Fruit fly (Drosophila melanogaster) whole organism, pupa: ENCODE measurements around the gene CG17477.

Experiments used
- CG10348 ChIP-seq: fragments of 200-800 bp; sonication (Bioruptor generic); IDR thresholded peaks from 2 replicates; pipeline ENCODE4 v1.3.6; 2022; ENCODE audit warnings: missing biosample characterization, missing genetic modification characterization
- CG17806 ChIP-seq: fragments of 200-800 bp; sonication (Bioruptor generic); optimal IDR thresholded peaks from 2 replicates; lab custom pipeline; 2018; ENCODE audit warnings: missing biosample characterization, mild to moderate bottlenecking, missing genetic modification characterization, moderate library complexity
- CG34367 ChIP-seq: fragments of 200-800 bp; sonication (Bioruptor generic); optimal IDR thresholded peaks from 2 replicates; lab custom pipeline; 2018; ENCODE audit warnings: missing biosample characterization, mild to moderate bottlenecking, missing genetic modification characterization
- D1 ChIP-seq: fragments of 200-800 bp; sonication (Bioruptor generic); optimal IDR thresholded peaks from 2 replicates; lab custom pipeline; 2018; ENCODE audit warnings: missing biosample characterization, mild to moderate bottlenecking, missing genetic modification characterization, moderate library complexity
- EcR ChIP-seq: fragments of 200-800 bp; sonication (Bioruptor generic); optimal IDR thresholded peaks from 3 replicates; lab custom pipeline; 2019; ENCODE audit warnings: missing biosample characterization, missing genetic modification characterization, mild to moderate bottlenecking, moderate library complexity, missing genetic modification reagents
- Ets98B ChIP-seq: fragments of 200-800 bp; sonication (Bioruptor generic); IDR thresholded peaks from 2 replicates; pipeline ENCODE4 v1.3.6; 2022; ENCODE audit warnings: missing biosample characterization, missing genetic modification characterization
- rn ChIP-seq: fragments of 200-800 bp; sonication (Bioruptor generic); IDR thresholded peaks from 2 replicates; pipeline ENCODE4 v1.3.6; 2022; ENCODE audit warnings: missing biosample characterization, missing genetic modification characterization

DNA sequence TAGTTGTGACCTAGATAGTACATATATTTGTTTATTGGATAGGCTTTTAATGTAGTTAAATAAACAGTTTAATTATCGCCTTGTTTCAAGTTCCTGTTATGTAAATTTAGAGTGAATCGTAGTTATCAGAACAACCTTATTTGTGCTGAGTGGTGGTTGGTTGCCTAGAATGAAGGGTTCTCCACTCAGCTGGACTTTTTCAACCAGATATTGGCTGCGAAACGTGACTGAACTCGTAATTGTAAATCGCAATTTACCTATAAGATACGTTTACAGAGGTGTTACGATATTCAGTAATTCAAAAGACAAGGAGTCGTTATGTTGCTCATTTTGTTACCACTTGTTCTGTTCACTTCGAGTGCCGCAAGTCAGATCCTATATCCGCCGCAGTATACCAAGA lies 10.9 kb upstream of the CG17477 start, which contains the start of gene CG5255:
- TF ChIP-seq CG10348 (no peak), CG17806 (tag; lab: Kevin White, UChicago) (no peak), Ets98B (GFP tag; lab: Robert Waterston, UW) (no peak), EcR (GFP tag; lab: Kevin White, UChicago) (no peak), rn (no peak), CG34367 (tag; lab: Kevin White, UChicago) (no peak), D1 (tag; lab: Kevin White, UChicago) (no peak)
